Worm (Caenorhabditis elegans) whole organism, late embryonic: ENCODE results near the gene lap-1.

ENCODE experiments used
- C08G9.2 ChIP-seq: sonication (generic microtip); optimal IDR thresholded peaks from 2 replicates; lab custom pipeline; 2016; ENCODE audit warnings: mild to moderate bottlenecking, missing genetic modification characterization, moderate library complexity, missing compliant biosample characterization
- elt-2 ChIP-seq: sonication (generic microtip); optimal IDR thresholded peaks from 2 replicates; lab custom pipeline; 2016; ENCODE audit warnings: missing genetic modification reagents, missing genetic modification characterization, missing compliant biosample characterization
- fax-1 ChIP-seq: sonication (generic microtip); optimal IDR thresholded peaks from 2 replicates; lab custom pipeline; 2016; ENCODE audit warnings: missing genotype, missing genetic modification characterization, missing compliant biosample characterization
- odd-2 ChIP-seq: sonication (generic microtip); optimal IDR thresholded peaks from 2 replicates; lab custom pipeline; 2017; ENCODE audit warnings: antibody characterized with exemption, mild to moderate bottlenecking, missing genetic modification characterization, missing compliant biosample characterization

DNA sequence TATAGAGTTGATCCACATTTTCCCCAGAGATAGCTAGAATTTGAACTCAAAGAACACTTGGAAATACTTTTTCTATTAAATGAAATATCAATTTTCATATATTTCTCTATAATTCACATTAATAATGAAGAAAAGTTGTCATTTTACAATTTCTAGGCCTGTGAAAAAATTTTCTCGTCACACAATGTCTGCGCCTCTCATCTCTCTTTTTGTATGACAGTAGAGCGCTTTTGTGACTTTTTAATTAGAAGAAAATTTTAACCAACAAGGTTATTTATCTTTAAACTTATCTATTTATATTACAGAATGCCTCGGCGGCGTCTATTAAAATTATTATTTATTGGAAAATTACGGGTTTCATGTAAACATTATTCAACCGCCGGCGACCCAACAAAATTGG lies 27.3 kb upstream of the lap-1 start, which contains the start of gene ZK1236.1:
- TF ChIP-seq odd-2 (tag; lab: Kevin White, UChicago) (no peak), elt-2 (tag; lab: Kevin White, UChicago) (no peak), C08G9.2 (tag; lab: Kevin White, UChicago) (no peak), fax-1 (no peak)
